Worm (Caenorhabditis elegans) whole organism, midembryonic: Measurements from ENCODE around the gene W04H10.6.
"Not testable (repeated sequence)": the region's sequence is repeated elsewhere in the genome, so short reads cannot be mapped to it uniquely, and the experiment has no call there.

Source experiments
- T22C8.4 ChIP-seq: fragments of 200-800 bp; sonication (Bioruptor generic); IDR thresholded peaks from 2 replicates; pipeline ENCODE4 v1.3.6; 2022; ENCODE audit warnings: missing genetic modification characterization, missing compliant biosample characterization
- cog-1 ChIP-seq: sonication (generic microtip); optimal IDR thresholded peaks from 2 replicates; lab custom pipeline; 2016; ENCODE audit warnings: missing genetic modification characterization, missing compliant biosample characterization
- flt-1 ChIP-seq: fragments of 200-800 bp; sonication (Bioruptor generic); IDR thresholded peaks from 2 replicates; pipeline ENCODE4 v1.3.6; 2022; ENCODE audit warnings: missing genetic modification characterization, missing compliant biosample characterization
- klf-2 ChIP-seq: fragments of 200-800 bp; sonication (Bioruptor generic); conservative IDR thresholded peaks from 2 replicates; pipeline ENCODE4 v1.3.6; 2022; ENCODE audit warnings: missing genetic modification reagents, missing genetic modification characterization, missing compliant biosample characterization
- med-1 ChIP-seq: sonication (generic microtip); optimal IDR thresholded peaks from 2 replicates; lab custom pipeline; 2017; ENCODE audit warnings: missing genetic modification characterization, mild to moderate bottlenecking, missing compliant biosample characterization, antibody characterized with exemption, missing genetic modification reagents; ENCODE audit not compliant: insufficient read depth
- ref-1 ChIP-seq: fragments of 200-800 bp; sonication (Bioruptor generic); conservative IDR thresholded peaks from 2 replicates; pipeline ENCODE4 v1.3.6; 2022; ENCODE audit warnings: missing genetic modification reagents, missing genetic modification characterization, missing compliant biosample characterization
- tab-1 ChIP-seq: fragments of 200-800 bp; sonication (Bioruptor generic); IDR thresholded peaks from 2 replicates; pipeline ENCODE4 v1.3.6; 2022; ENCODE audit warnings: missing genetic modification characterization, missing compliant biosample characterization
- ztf-23 ChIP-seq: fragments of 200-800 bp; sonication (Bioruptor generic); IDR thresholded peaks from 2 replicates; pipeline ENCODE4 v1.3.6; 2022; ENCODE audit warnings: missing genetic modification reagents, missing genetic modification characterization, missing compliant biosample characterization
- ztf-29 ChIP-seq: fragments of 200-800 bp; sonication (Bioruptor generic); IDR thresholded peaks from 2 replicates; pipeline ENCODE4 v1.3.6; 2022; ENCODE audit warnings: missing genetic modification reagents, missing genetic modification characterization, missing compliant biosample characterization

Gene W04H10.6

DNA sequence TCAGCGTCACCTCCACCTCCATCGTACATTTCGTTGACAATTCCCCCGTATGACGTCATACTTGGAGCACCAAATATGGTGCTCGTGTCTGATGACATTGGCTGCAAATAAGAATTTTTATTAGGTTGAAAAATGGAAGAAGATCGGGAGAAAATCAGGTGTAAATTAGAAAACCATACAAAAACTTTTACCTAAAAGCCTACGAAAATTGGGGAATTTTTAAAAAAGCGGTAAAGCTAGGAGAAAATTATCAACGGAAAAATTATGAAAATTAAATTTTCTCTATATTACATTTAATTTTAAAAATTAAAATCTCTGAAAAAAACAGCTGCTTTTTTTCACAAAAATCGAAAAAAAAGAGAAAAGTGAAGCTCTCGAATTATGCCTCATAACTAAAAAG is 16.2 kb upstream of the W04H10.6 start, which contains the start of gene T04B8.5:
Gene T04B8.5 (minus strand): TSS at position 101 of the 400 bp plus-strand sequence.
- no peak for TF ChIP-seq cog-1
- TF ChIP-seq klf-2 (GFP tag; lab: Robert Waterston, UW), result no peak
- TF ChIP-seq ztf-29 (GFP tag; lab: Robert Waterston, UW), result no peak
- no peak for TF ChIP-seq ztf-23 (GFP tag; lab: Robert Waterston, UW)
- TF ChIP-seq tab-1 (GFP tag; lab: Robert Waterston, UW), result no peak

ce11 chrII:622478-622877 is 14.2 kb upstream of the W04H10.6 start:
- TF ChIP-seq klf-2 (GFP tag; lab: Robert Waterston, UW) (no peak), med-1 (GFP tag; lab: Kevin White, UChicago) (no peak), flt-1 (GFP tag; lab: Robert Waterston, UW) (0 out of 2 replicates have a peak, but pooled peaks have one; percentile 12), ztf-29 (GFP tag; lab: Robert Waterston, UW) (peak; percentile 37; the same call in 1 of the 2 replicates), cog-1 (no peak)

DNA sequence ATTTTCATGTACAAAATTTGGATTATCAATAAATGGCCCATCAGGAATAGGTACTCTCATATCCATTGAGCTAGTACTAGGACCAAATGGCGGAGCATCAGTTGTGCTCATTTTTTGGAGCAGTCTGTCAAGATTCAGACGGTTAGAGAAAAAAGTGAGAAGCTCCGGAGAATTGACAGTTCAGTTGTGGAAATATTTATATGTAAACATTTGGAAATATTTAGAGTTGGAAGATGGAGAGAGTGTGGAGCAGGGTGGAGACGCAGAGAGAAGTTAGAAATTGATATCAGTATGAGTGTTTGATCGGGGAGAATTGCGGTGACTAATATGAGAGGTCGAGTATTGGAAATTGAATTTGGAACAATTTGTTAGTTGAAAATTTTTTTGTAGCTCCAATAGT is 12.9 kb upstream of the W04H10.6 start:
- no peak for TF ChIP-seq klf-2 (GFP tag; lab: Robert Waterston, UW)
- TF ChIP-seq ztf-23 (GFP tag; lab: Robert Waterston, UW), result no peak
- no peak for TF ChIP-seq T22C8.4 (GFP tag; lab: Robert Waterston, UW)
- no peak for TF ChIP-seq ztf-29 (GFP tag; lab: Robert Waterston, UW)
- TF ChIP-seq flt-1 (GFP tag; lab: Robert Waterston, UW), result no peak
- no peak for TF ChIP-seq med-1 (GFP tag; lab: Kevin White, UChicago)
- no peak for TF ChIP-seq cog-1
- no peak for TF ChIP-seq ref-1 (GFP tag; lab: Robert Waterston, UW)
- TF ChIP-seq tab-1 (GFP tag; lab: Robert Waterston, UW), result no peak

ce11 chrII:614701-615100 is 6.5 kb upstream of the W04H10.6 start:
- TF ChIP-seq ztf-23 (GFP tag; lab: Robert Waterston, UW) (no peak), T22C8.4 (GFP tag; lab: Robert Waterston, UW) (peak; percentile 77)

- not testable (repeated sequence) for TF ChIP-seq med-1 (GFP tag; lab: Kevin White, UChicago); T22C8.4 (GFP tag; lab: Robert Waterston, UW); cog-1
Measured at ce11 chrII:612361-612760, 4.1 kb upstream of the W04H10.6 start, which contains the start of gene clec-118. clec-118 (minus strand) TSS chrII:612461.

DNA sequence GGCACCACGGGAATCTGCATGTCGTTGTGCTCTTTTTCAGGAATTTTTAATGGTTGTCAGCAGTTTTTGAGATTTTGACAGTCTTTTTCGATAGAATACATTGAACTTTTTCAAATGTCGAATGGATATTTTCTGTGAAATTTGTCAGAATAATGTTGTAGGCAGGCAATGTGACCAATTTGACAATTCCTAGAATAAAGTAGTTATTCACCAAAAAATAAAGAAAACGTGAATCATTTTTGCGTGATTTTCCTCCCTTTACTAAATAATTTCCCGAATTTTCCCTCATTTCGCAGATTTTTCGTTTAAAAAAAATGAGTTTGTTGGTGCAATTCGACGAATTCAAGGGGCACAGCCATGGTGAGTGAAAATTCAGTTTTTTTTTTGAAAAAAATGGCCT is 516 bp upstream of the W04H10.6 start, which contains the start of gene W04H10.1:
Gene W04H10.1 (plus strand): TSS at position 301 of the 400 bp plus-strand sequence.
- no peak for TF ChIP-seq med-1 (GFP tag; lab: Kevin White, UChicago)
- TF ChIP-seq ref-1 (GFP tag; lab: Robert Waterston, UW), result no peak
- no peak for TF ChIP-seq T22C8.4 (GFP tag; lab: Robert Waterston, UW)
- no peak for TF ChIP-seq cog-1
- TF ChIP-seq ztf-23 (GFP tag; lab: Robert Waterston, UW), result no peak
- no peak for TF ChIP-seq tab-1 (GFP tag; lab: Robert Waterston, UW)
- no peak for TF ChIP-seq klf-2 (GFP tag; lab: Robert Waterston, UW)
- TF ChIP-seq flt-1 (GFP tag; lab: Robert Waterston, UW), result no peak
- no peak for TF ChIP-seq ztf-29 (GFP tag; lab: Robert Waterston, UW)

ce11 chrII:606033-606432 is 2.2 kb downstream of the W04H10.6 start, which contains the start of gene W04H10.5:
W04H10.5 (plus strand) TSS chrII:606333.
- TF ChIP-seq med-1 (GFP tag; lab: Kevin White, UChicago) (no peak), tab-1 (GFP tag; lab: Robert Waterston, UW) (no peak), T22C8.4 (GFP tag; lab: Robert Waterston, UW) (no peak), flt-1 (GFP tag; lab: Robert Waterston, UW) (no peak), ztf-29 (GFP tag; lab: Robert Waterston, UW) (no peak), cog-1 (no peak), klf-2 (GFP tag; lab: Robert Waterston, UW) (no peak), ztf-23 (GFP tag; lab: Robert Waterston, UW) (no peak)

- TF ChIP-seq med-1 (GFP tag; lab: Kevin White, UChicago) (no peak), cog-1 (no peak), tab-1 (GFP tag; lab: Robert Waterston, UW) (no peak), ztf-23 (GFP tag; lab: Robert Waterston, UW) (no peak), flt-1 (GFP tag; lab: Robert Waterston, UW) (no peak), klf-2 (GFP tag; lab: Robert Waterston, UW) (no peak), ref-1 (GFP tag; lab: Robert Waterston, UW) (no peak), ztf-29 (GFP tag; lab: Robert Waterston, UW) (no peak), T22C8.4 (GFP tag; lab: Robert Waterston, UW) (no peak)
Measured at ce11 chrII:605267-605666, 3.0 kb downstream of the W04H10.6 start, which contains the start of gene W04H10.2. W04H10.2 (plus strand) TSS chrII:605567.

- TF ChIP-seq cog-1 (peak; percentile 64), ztf-29 (GFP tag; lab: Robert Waterston, UW) (no peak)
Measured at ce11 chrII:602969-603368, 5.3 kb downstream of the W04H10.6 start.

DNA sequence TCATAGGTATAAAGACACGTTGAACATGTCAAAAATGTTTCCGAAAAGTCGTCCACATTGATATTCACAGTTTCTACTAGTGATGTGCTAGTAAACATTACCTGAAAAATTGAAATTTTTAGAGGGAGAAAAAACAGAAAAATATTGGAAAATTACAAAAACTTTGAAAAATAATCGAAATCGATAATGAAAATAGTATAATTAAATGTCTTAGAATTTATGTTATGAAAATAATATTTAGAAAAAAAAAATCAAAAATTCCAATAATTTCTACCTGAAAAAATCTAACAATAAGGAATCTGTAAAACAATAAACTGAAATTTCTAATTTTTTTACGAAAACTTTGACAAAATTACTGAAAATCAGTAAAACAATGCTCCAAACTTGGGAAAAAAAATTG is 6.2 kb downstream of the W04H10.6 start, which contains the start of gene nhl-3:
Gene nhl-3 (minus strand): TSS at position 101 of the 400 bp plus-strand sequence.
- TF ChIP-seq cog-1 (no peak), ztf-23 (GFP tag; lab: Robert Waterston, UW) (no peak), med-1 (GFP tag; lab: Kevin White, UChicago) (no peak), flt-1 (GFP tag; lab: Robert Waterston, UW) (no peak), tab-1 (GFP tag; lab: Robert Waterston, UW) (no peak), T22C8.4 (GFP tag; lab: Robert Waterston, UW) (no peak), ztf-29 (GFP tag; lab: Robert Waterston, UW) (no peak), ref-1 (GFP tag; lab: Robert Waterston, UW) (no peak), klf-2 (GFP tag; lab: Robert Waterston, UW) (no peak)
